Worm (Caenorhabditis elegans) whole organism, L4 larva: ENCODE data around the gene srlf-18.
A peak's percentile ranks its signal among the peaks of the same experiment; 100 is the strongest.

Experiments used
- F49E8.2 ChIP-seq: sonication (generic microtip); optimal IDR thresholded peaks from 2 replicates; lab custom pipeline; 2016; ENCODE audit warnings: missing compliant biosample characterization, mild to moderate bottlenecking, missing genetic modification characterization, borderline replicate concordance
- T26A8.4 ChIP-seq: fragments of 200-800 bp; sonication (Bioruptor generic); IDR thresholded peaks from 2 replicates; pipeline ENCODE4 v1.3.6; 2022; ENCODE audit warnings: missing genetic modification characterization, missing compliant biosample characterization
- Y105C5A.15 ChIP-seq: fragments of 200-800 bp; sonication (Bioruptor generic); IDR thresholded peaks from 2 replicates; pipeline ENCODE4 v1.3.6; 2022; ENCODE audit warnings: missing genetic modification characterization, missing compliant biosample characterization
- Y48G9A.11 ChIP-seq: fragments of 200-800 bp; sonication (Bioruptor generic); IDR thresholded peaks from 2 replicates; pipeline ENCODE4 v1.3.6; 2022; ENCODE audit warnings: missing genetic modification reagents, missing genetic modification characterization, missing compliant biosample characterization
- Y5F2A.4 ChIP-seq: fragments of 200-800 bp; sonication (Bioruptor generic); optimal IDR thresholded peaks from 2 replicates; lab custom pipeline; 2018; ENCODE audit warnings: mild to moderate bottlenecking, missing genetic modification characterization, missing compliant biosample characterization
- ZK337.2 ChIP-seq: fragments of 200-800 bp; sonication (Bioruptor generic); IDR thresholded peaks from 2 replicates; pipeline ENCODE4 v1.3.6; 2022; ENCODE audit warnings: missing genetic modification reagents, missing genetic modification characterization, missing compliant biosample characterization
- ZK546.5 ChIP-seq, 2 experiments: sonication (generic microtip); optimal IDR thresholded peaks; 2 replicates each; lab custom pipeline; 2017; ENCODE audit warnings: missing biosample characterization in 2 of 2, missing genetic modification characterization in 2 of 2
- ama-1 ChIP-seq: fragments of 150-350 bp; optimal IDR thresholded peaks from 2 replicates; lab custom pipeline; 2014; ENCODE audit warnings: inconsistent platforms, mixed read lengths
- arid-1 ChIP-seq: fragments of 200-800 bp; sonication (Bioruptor generic); conservative IDR thresholded peaks from 2 replicates; pipeline ENCODE4 v1.3.6; 2022; ENCODE audit warnings: missing genetic modification reagents, missing genetic modification characterization, missing compliant biosample characterization
- attf-4 ChIP-seq: sonication (generic microtip); optimal IDR thresholded peaks from 3 replicates; lab custom pipeline; 2017; ENCODE audit warnings: missing biosample characterization, missing genetic modification characterization
- ceh-28 ChIP-seq: fragments of 150-350 bp; optimal IDR thresholded peaks from 2 replicates; lab custom pipeline; 2014; ENCODE audit warnings: missing biosample characterization, missing genetic modification reagents, missing genetic modification characterization
- ctbp-1 ChIP-seq: fragments of 200-800 bp; sonication (Bioruptor generic); IDR thresholded peaks from 2 replicates; pipeline ENCODE4 v1.3.6; 2022; ENCODE audit warnings: missing genetic modification reagents, missing genetic modification characterization, missing compliant biosample characterization
- daf-19 ChIP-seq: fragments of 200-800 bp; sonication (Bioruptor generic); conservative IDR thresholded peaks from 2 replicates; pipeline ENCODE4 v1.3.6; 2022; ENCODE audit warnings: missing genetic modification characterization, missing compliant biosample characterization
- daf-8 ChIP-seq: fragments of 200-800 bp; sonication (Bioruptor generic); IDR thresholded peaks from 2 replicates; pipeline ENCODE4 v1.3.6; 2022; ENCODE audit warnings: missing genetic modification characterization, missing compliant biosample characterization
- dmd-8 ChIP-seq: fragments of 200-800 bp; sonication (Bioruptor generic); IDR thresholded peaks from 2 replicates; pipeline ENCODE4 v1.3.6; 2022; ENCODE audit warnings: missing genetic modification characterization, missing compliant biosample characterization
- dpl-1 ChIP-seq: fragments of 150-350 bp; optimal IDR thresholded peaks from 2 replicates; lab custom pipeline; 2014; ENCODE audit warnings: missing biosample characterization, missing genetic modification reagents, missing genetic modification characterization
- egl-43 ChIP-seq: fragments of 200-800 bp; sonication (Bioruptor generic); IDR thresholded peaks from 2 replicates; pipeline ENCODE4 v1.3.6; 2022; ENCODE audit warnings: missing genetic modification reagents, missing genetic modification characterization, missing compliant biosample characterization
- fos-1 ChIP-seq: fragments of 150-350 bp; optimal IDR thresholded peaks from 2 replicates; lab custom pipeline; 2014; ENCODE audit warnings: missing biosample characterization, missing genetic modification characterization
- hmg-1.1 ChIP-seq: fragments of 200-800 bp; sonication (Bioruptor generic); IDR thresholded peaks from 2 replicates; pipeline ENCODE4 v1.3.6; 2022; ENCODE audit warnings: missing genetic modification reagents, missing genetic modification characterization, missing compliant biosample characterization
- lim-7 ChIP-seq: fragments of 200-800 bp; sonication (Bioruptor generic); IDR thresholded peaks from 2 replicates; pipeline ENCODE4 v1.3.6; 2022; ENCODE audit warnings: missing genetic modification characterization, missing compliant biosample characterization
- lin-38 ChIP-seq: fragments of 200-800 bp; sonication (Bioruptor generic); IDR thresholded peaks from 2 replicates; pipeline ENCODE4 v1.3.6; 2022; ENCODE audit warnings: missing genetic modification reagents, missing genetic modification characterization, missing compliant biosample characterization
- lin-39 ChIP-seq: fragments of 150-350 bp; optimal IDR thresholded peaks from 2 replicates; lab custom pipeline; 2014; ENCODE audit warnings: missing biosample characterization, missing genetic modification reagents, missing genetic modification characterization
- lsy-2 ChIP-seq, 2 experiments: fragments of 150-350 bp in 1 of 2; sonication (generic microtip) in 1 of 2; optimal IDR thresholded peaks; 2 replicates each; lab custom pipeline; 2014 to 2017; ENCODE audit warnings: missing biosample characterization in 2 of 2, missing genetic modification characterization in 2 of 2
- madf-9 ChIP-seq: fragments of 200-800 bp; sonication (Bioruptor generic); conservative IDR thresholded peaks from 2 replicates; pipeline ENCODE4 v1.3.6; 2022; ENCODE audit warnings: missing genetic modification reagents, missing genetic modification characterization, missing compliant biosample characterization
- mdl-1 ChIP-seq, 2 experiments: fragments of 150-350 bp in 1 of 2; sonication (generic microtip) in 1 of 2; optimal IDR thresholded peaks; 2 replicates each; lab custom pipeline; 2014 to 2017; ENCODE audit warnings: missing biosample characterization in 2 of 2, missing genetic modification characterization in 2 of 2
- mep-1 ChIP-seq: fragments of 150-350 bp; sonication (generic microtip); optimal IDR thresholded peaks from 3 replicates; lab custom pipeline; 2014; ENCODE audit warnings: missing biosample characterization, missing genetic modification characterization
- mxl-3 ChIP-seq: fragments of 200-800 bp; sonication (Bioruptor generic); optimal IDR thresholded peaks from 2 replicates; lab custom pipeline; 2018; ENCODE audit warnings: mild to moderate bottlenecking, missing genetic modification characterization, missing compliant biosample characterization
- nhr-28 ChIP-seq: fragments of 150-350 bp; optimal IDR thresholded peaks from 2 replicates; lab custom pipeline; 2014; ENCODE audit warnings: missing biosample characterization, missing genetic modification characterization
- pha-4 ChIP-seq, 2 experiments: fragments of 150-350 bp in 1 of 2; fragments of 200-800 bp in 1 of 2; sonication (Bioruptor generic) in 1 of 2; IDR thresholded peaks in 1 of 2; optimal IDR thresholded peaks in 1 of 2; 2 replicates each; pipeline versions ENCODE4 v1.3.6 to Lab custom; 2014 to 2022; ENCODE audit warnings: missing genetic modification characterization in 2 of 2, missing genetic modification reagents in 2 of 2, missing biosample characterization in 1 of 2, missing compliant biosample characterization in 1 of 2
- pqm-1 ChIP-seq: sonication (generic microtip); optimal IDR thresholded peaks from 2 replicates; lab custom pipeline; 2017; ENCODE audit warnings: missing biosample characterization, missing genetic modification characterization
- sdz-12 ChIP-seq: fragments of 200-800 bp; sonication (Bioruptor generic); optimal IDR thresholded peaks from 2 replicates; lab custom pipeline; 2018; ENCODE audit warnings: mild to moderate bottlenecking, missing genetic modification characterization, missing compliant biosample characterization
- snpc-1.2 ChIP-seq: fragments of 200-800 bp; sonication (Bioruptor generic); IDR thresholded peaks from 2 replicates; pipeline ENCODE4 v1.3.6; 2022; ENCODE audit warnings: missing genetic modification reagents, missing genetic modification characterization, missing compliant biosample characterization
- unc-39 ChIP-seq: sonication (generic microtip); optimal IDR thresholded peaks from 2 replicates; lab custom pipeline; 2017; ENCODE audit warnings: missing biosample characterization, missing genetic modification characterization
- unc-62 ChIP-seq, 3 experiments: fragments of 150-350 bp in 1 of 3; sonication (generic microtip); optimal IDR thresholded peaks in 2 of 3; peaks in 1 of 3; 1 replicate in 1 of 3; 2 replicates in 2 of 3; lab custom pipeline; 2014 to 2017; ENCODE audit warnings: missing biosample characterization in 3 of 3, missing genetic modification characterization in 3 of 3, missing genetic modification reagents in 3 of 3, missing genotype in 1 of 3
- ztf-11 ChIP-seq: fragments of 150-350 bp; optimal IDR thresholded peaks from 2 replicates; lab custom pipeline; 2014; ENCODE audit warnings: missing biosample characterization, missing genetic modification characterization

srlf-18 gene

ce11 chrIV:11109771-11110170 lies 8.5 kb upstream of the srlf-18 start, which contains the start of gene pigk-1:
pigk-1 (minus strand) TSS chrIV:11110018.
- TF ChIP-seq ZK546.5 (tag; optimal IDR thresholded peaks at IDR 0.05; lab: Kevin White, UChicago) (peak in 1 of 2 experiments; percentile 27), lin-38 (GFP tag; lab: Robert Waterston, UW) (peak; percentile 52), F49E8.2 (tag; lab: Kevin White, UChicago) (peak; percentile 58), daf-19 (GFP tag; lab: Robert Waterston, UW) (0 out of 2 replicates have a peak, but pooled peaks have one; percentile 41), pqm-1 (tag; lab: Kevin White, UChicago) (no peak), pha-4 (GFP tag; IDR thresholded peaks at IDR 0.05; lab: Robert Waterston, UW) (peak; percentile 54; the same call in 1 of the 2 replicates), pha-4 (tag; optimal IDR thresholded peaks at IDR 0.05; lab: Kevin White, UChicago) (no peak), Y105C5A.15 (GFP tag; lab: Robert Waterston, UW) (no peak), hmg-1.1 (GFP tag; lab: Robert Waterston, UW) (0 out of 2 replicates have a peak, but pooled peaks have one; percentile 15), ama-1 (peak; percentile 65), daf-8 (GFP tag; lab: Robert Waterston, UW) (no peak), ctbp-1 (GFP tag; lab: Robert Waterston, UW) (peak; percentile 12; the same call in 1 of the 2 replicates), lim-7 (GFP tag; lab: Robert Waterston, UW) (no peak), snpc-1.2 (GFP tag; lab: Robert Waterston, UW) (peak; percentile 62; the same call in 1 of the 2 replicates), lin-39 (tag; lab: Kevin White, UChicago) (no peak), T26A8.4 (GFP tag; lab: Robert Waterston, UW) (no peak), egl-43 (GFP tag; lab: Robert Waterston, UW) (0 out of 2 replicates have a peak, but pooled peaks have one; percentile 18), dmd-8 (GFP tag; lab: Robert Waterston, UW) (0 out of 2 replicates have a peak, but pooled peaks have one; percentile 46), madf-9 (GFP tag; lab: Robert Waterston, UW) (0 out of 2 replicates have a peak, but pooled peaks have one; percentile 17), Y48G9A.11 (GFP tag; lab: Robert Waterston, UW) (peak; percentile 41; the same call in 1 of the 2 replicates)

ce11 chrIV:11105724-11106123 lies 4.4 kb upstream of the srlf-18 start, which contains the start of gene srlf-24:
srlf-24 (minus strand) TSS chrIV:11105824.
- no peak for TF ChIP-seq T26A8.4 (GFP tag; lab: Robert Waterston, UW)
- no peak for TF ChIP-seq sdz-12
- TF ChIP-seq ZK337.2 (GFP tag; lab: Robert Waterston, UW): no peak
- TF ChIP-seq ceh-28: no peak
- no peak for TF ChIP-seq daf-8 (GFP tag; lab: Robert Waterston, UW)
- TF ChIP-seq fos-1 (tag; lab: Kevin White, UChicago): no peak
- no peak for TF ChIP-seq ztf-11 (tag; lab: Kevin White, UChicago)
- TF ChIP-seq unc-39: no peak
- TF ChIP-seq ama-1: no peak
- no peak for TF ChIP-seq Y5F2A.4 (GFP tag; lab: Kevin White, UChicago)
- TF ChIP-seq pha-4 (GFP tag; IDR thresholded peaks at IDR 0.05; lab: Robert Waterston, UW): no peak
- no peak for TF ChIP-seq pha-4 (tag; optimal IDR thresholded peaks at IDR 0.05; lab: Kevin White, UChicago)
- no peak for TF ChIP-seq mdl-1 (tag; optimal IDR thresholded peaks at IDR 0.05; lab: Kevin White, UChicago)
- no peak for TF ChIP-seq mxl-3 (GFP tag; lab: Kevin White, UChicago)
- TF ChIP-seq lim-7 (GFP tag; lab: Robert Waterston, UW): no peak
- no peak for TF ChIP-seq nhr-28 (tag; lab: Kevin White, UChicago)
- no peak for TF ChIP-seq arid-1 (GFP tag; lab: Robert Waterston, UW)
- TF ChIP-seq lsy-2 (tag; optimal IDR thresholded peaks at IDR 0.05; lab: Kevin White, UChicago): no peak
- no peak for TF ChIP-seq snpc-1.2 (GFP tag; lab: Robert Waterston, UW)
- no peak for TF ChIP-seq mep-1 (tag; lab: Kevin White, UChicago)
- TF ChIP-seq dpl-1 (GFP tag; lab: Kevin White, UChicago): no peak

ce11 chrIV:11103501-11103900 lies 2.2 kb upstream of the srlf-18 start:
- TF ChIP-seq attf-4 (tag; lab: Kevin White, UChicago) (no peak), unc-62 (GFP tag; optimal IDR thresholded peaks at IDR 0.05 in 1 of 2; lab: Kevin White, UChicago) (peak in 1 of 2 experiments; percentile 85), unc-62 (tag; optimal IDR thresholded peaks at IDR 0.05; lab: Kevin White, UChicago) (no peak)
